Worm (Caenorhabditis elegans) whole organism, L1 larva: ENCODE measurements around the gene aly-1.

ENCODE experiments used
- aly-2 ChIP-seq: fragments of 150-350 bp; optimal IDR thresholded peaks from 2 replicates; lab custom pipeline; 2014; ENCODE audit warnings: missing biosample characterization, missing genetic modification characterization
- ceh-82 ChIP-seq, 3 experiments: fragments of 150-350 bp in 1 of 3; sonication (generic microtip) in 2 of 3; optimal IDR thresholded peaks; 2 replicates each; lab custom pipeline; 2014 to 2017; ENCODE audit warnings: missing biosample characterization in 3 of 3, missing genetic modification characterization in 3 of 3
- egl-13 ChIP-seq: sonication (generic microtip); optimal IDR thresholded peaks from 2 replicates; lab custom pipeline; 2016; ENCODE audit warnings: missing genotype, missing genetic modification reagents, missing genetic modification characterization, missing compliant biosample characterization
- egl-27 ChIP-seq, 2 experiments: fragments of 150-350 bp in 1 of 2; sonication (generic microtip); optimal IDR thresholded peaks; 3 replicates each; lab custom pipeline; 2017 to 2018; ENCODE audit warnings: missing biosample characterization in 2 of 2, missing genetic modification characterization in 2 of 2, missing genetic modification reagents in 2 of 2
- elt-2 ChIP-seq: sonication (generic microtip); optimal IDR thresholded peaks from 2 replicates; lab custom pipeline; 2016; ENCODE audit warnings: missing genetic modification characterization, mild to moderate bottlenecking, inconsistent platforms, missing compliant biosample characterization, missing genetic modification reagents
- hlh-17 ChIP-seq: fragments of 200-800 bp; sonication (Bioruptor generic); optimal IDR thresholded peaks from 2 replicates; lab custom pipeline; 2018; ENCODE audit warnings: missing genetic modification characterization, mild to moderate bottlenecking, missing compliant biosample characterization, moderate library complexity, borderline replicate concordance
- hlh-4 ChIP-seq: sonication (generic microtip); optimal IDR thresholded peaks from 2 replicates; lab custom pipeline; 2016; ENCODE audit warnings: mild to moderate bottlenecking, missing genetic modification characterization, missing compliant biosample characterization
- lin-13 ChIP-seq: fragments of 150-350 bp; optimal IDR thresholded peaks from 2 replicates; lab custom pipeline; 2014; ENCODE audit warnings: missing biosample characterization, missing genetic modification reagents, missing genetic modification characterization
- lsy-2 ChIP-seq, 2 experiments: fragments of 150-350 bp; optimal IDR thresholded peaks; 2 replicates each; lab custom pipeline; 2014; ENCODE audit warnings: missing biosample characterization in 2 of 2, missing genetic modification characterization in 2 of 2
- nhr-19 ChIP-seq: fragments of 200-800 bp; sonication (Bioruptor generic); conservative IDR thresholded peaks from 2 replicates; pipeline ENCODE4 v1.3.6; 2022; ENCODE audit warnings: missing genetic modification characterization, missing compliant biosample characterization
- nhr-28 ChIP-seq: fragments of 150-350 bp; optimal IDR thresholded peaks from 2 replicates; lab custom pipeline; 2014; ENCODE audit warnings: missing biosample characterization, missing genetic modification characterization
- nhr-76 ChIP-seq: sonication (generic microtip); optimal IDR thresholded peaks from 2 replicates; lab custom pipeline; 2017; ENCODE audit warnings: missing biosample characterization, missing genetic modification characterization
- sox-4 ChIP-seq: sonication (generic microtip); optimal IDR thresholded peaks from 2 replicates; lab custom pipeline; 2016; ENCODE audit warnings: missing genetic modification characterization, missing compliant biosample characterization
- sptf-1 ChIP-seq: fragments of 150-350 bp; optimal IDR thresholded peaks from 2 replicates; lab custom pipeline; 2014; ENCODE audit warnings: missing biosample characterization, missing genetic modification characterization

DNA sequence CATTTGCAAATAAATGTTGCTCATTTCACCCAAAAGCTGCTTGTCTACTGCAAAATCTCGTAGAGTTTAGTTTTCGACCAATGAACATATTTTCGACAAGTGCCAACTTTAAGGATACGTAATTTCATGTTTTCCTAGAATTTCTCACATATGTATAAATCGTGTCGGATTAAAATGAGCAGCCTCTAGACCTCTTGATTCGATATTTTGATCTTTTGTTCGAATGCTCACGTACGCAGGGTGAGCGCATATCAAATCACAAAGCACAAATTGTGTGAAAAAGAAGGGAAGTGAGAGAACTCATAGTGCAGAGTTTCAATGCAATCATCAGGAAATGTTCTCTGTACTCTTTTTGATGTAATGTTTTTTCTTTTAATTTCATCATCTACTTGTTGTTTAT lies 45.2 kb upstream of the aly-1 start:
- TF ChIP-seq elt-2 (tag; lab: Kevin White, UChicago) (no peak), hlh-4 (no peak), egl-13 (tag; lab: Kevin White, UChicago) (peak; percentile 53), sptf-1 (no peak), aly-2 (tag; lab: Kevin White, UChicago) (no peak), ceh-82 (tag; optimal IDR thresholded peaks at IDR 0.05; lab: Kevin White, UChicago) (no peak), nhr-28 (tag; lab: Kevin White, UChicago) (no peak), nhr-19 (GFP tag; lab: Robert Waterston, UW) (0 out of 2 replicates have a peak, but pooled peaks have one; percentile 22), hlh-17 (no peak), egl-27 (tag; optimal IDR thresholded peaks at IDR 0.05; lab: Kevin White, UChicago) (no peak), lsy-2 (tag; optimal IDR thresholded peaks at IDR 0.05; lab: Kevin White, UChicago) (no peak), lin-13 (no peak), nhr-76 (tag; lab: Kevin White, UChicago) (no peak), sox-4 (tag; lab: Kevin White, UChicago) (peak; percentile 76)
